Fruit fly (Drosophila melanogaster) whole organism, prepupa: ENCODE measurements around the gene CG2217.

Source experiments
- Blimp-1 ChIP-seq: fragments of 200-800 bp; sonication (Bioruptor generic); optimal IDR thresholded peaks from 3 replicates; lab custom pipeline; 2017; ENCODE audit warnings: missing biosample characterization, missing genetic modification characterization, mild to moderate bottlenecking, moderate library complexity, missing genetic modification reagents
- CG10631 ChIP-seq: fragments of 200-800 bp; sonication (Bioruptor generic); optimal IDR thresholded peaks from 2 replicates; lab custom pipeline; 2016; ENCODE audit warnings: missing biosample characterization, missing genetic modification characterization
- CG10669 ChIP-seq: fragments of 200-800 bp; sonication (Bioruptor generic); optimal IDR thresholded peaks from 3 replicates; lab custom pipeline; 2018; ENCODE audit warnings: missing biosample characterization, mild to moderate bottlenecking, missing genetic modification characterization, moderate library complexity
- CG11294 ChIP-seq: fragments of 200-800 bp; sonication (Bioruptor generic); IDR thresholded peaks from 2 replicates; pipeline ENCODE4 v1.3.6; 2022; ENCODE audit warnings: missing biosample characterization, missing genetic modification characterization
- CG11762 ChIP-seq: fragments of 200-800 bp; sonication (Bioruptor generic); optimal IDR thresholded peaks from 3 replicates; lab custom pipeline; 2016; ENCODE audit warnings: missing biosample characterization, missing genetic modification characterization; ENCODE audit not compliant: insufficient read depth
- CG11902 ChIP-seq: fragments of 200-800 bp; sonication (Bioruptor generic); optimal IDR thresholded peaks from 3 replicates; lab custom pipeline; 2016; ENCODE audit warnings: missing biosample characterization, missing genetic modification characterization
- CG15336 ChIP-seq: fragments of 200-800 bp; sonication (Bioruptor generic); IDR thresholded peaks from 2 replicates; pipeline ENCODE4 v1.3.6; 2022; ENCODE audit warnings: missing biosample characterization, missing genetic modification characterization
- CG1621 ChIP-seq: fragments of 200-800 bp; sonication (Bioruptor generic); optimal IDR thresholded peaks from 3 replicates; lab custom pipeline; 2018; ENCODE audit warnings: missing biosample characterization, mild to moderate bottlenecking, missing genetic modification characterization
- CG3032 ChIP-seq: fragments of 200-800 bp; optimal IDR thresholded peaks from 2 replicates; lab custom pipeline; 2019; ENCODE audit warnings: missing biosample characterization, mild to moderate bottlenecking, missing genetic modification characterization, moderate library complexity
- CG31627 ChIP-seq: fragments of 200-800 bp; sonication (Bioruptor generic); optimal IDR thresholded peaks from 3 replicates; lab custom pipeline; 2016; ENCODE audit warnings: missing biosample characterization, missing genetic modification characterization
- CG32006 ChIP-seq: fragments of 200-800 bp; sonication (Bioruptor generic); optimal IDR thresholded peaks from 3 replicates; lab custom pipeline; 2017; ENCODE audit warnings: missing biosample characterization, mild to moderate bottlenecking, missing genetic modification characterization
- CG34406 ChIP-seq: fragments of 200-800 bp; sonication (Bioruptor generic); optimal IDR thresholded peaks from 3 replicates; lab custom pipeline; 2016; ENCODE audit warnings: missing biosample characterization, missing genetic modification characterization
- CG3919 ChIP-seq: fragments of 200-800 bp; sonication (Bioruptor generic); optimal IDR thresholded peaks from 3 replicates; lab custom pipeline; 2016; ENCODE audit warnings: missing biosample characterization, missing genetic modification characterization
- CG4318 ChIP-seq: fragments of 200-800 bp; sonication (Bioruptor generic); optimal IDR thresholded peaks from 3 replicates; lab custom pipeline; 2017; ENCODE audit warnings: missing biosample characterization, mild to moderate bottlenecking, missing genetic modification characterization
- CG6163 ChIP-seq: fragments of 200-800 bp; sonication (Bioruptor generic); IDR thresholded peaks from 3 replicates; pipeline ENCODE4 v1.3.6; 2022; ENCODE audit warnings: missing biosample characterization, missing genetic modification characterization
- CG6792 ChIP-seq: fragments of 200-800 bp; sonication (Bioruptor generic); optimal IDR thresholded peaks from 3 replicates; lab custom pipeline; 2016; ENCODE audit warnings: missing biosample characterization, missing genetic modification characterization
- CG6808 ChIP-seq: fragments of 200-800 bp; sonication (Bioruptor generic); optimal IDR thresholded peaks from 3 replicates; lab custom pipeline; 2017; ENCODE audit warnings: missing biosample characterization, missing genetic modification characterization, mild to moderate bottlenecking, moderate library complexity, missing genetic modification reagents
- CG6854 ChIP-seq: fragments of 200-800 bp; sonication (Bioruptor generic); optimal IDR thresholded peaks from 2 replicates; lab custom pipeline; 2017; ENCODE audit warnings: missing biosample characterization, mild to moderate bottlenecking, missing genetic modification characterization
- CG7368 ChIP-seq: fragments of 200-800 bp; sonication (Bioruptor generic); optimal IDR thresholded peaks from 3 replicates; lab custom pipeline; 2016; ENCODE audit warnings: missing biosample characterization, missing genetic modification characterization
- CG8319 ChIP-seq: fragments of 200-800 bp; sonication (Bioruptor generic); optimal IDR thresholded peaks from 3 replicates; lab custom pipeline; 2016; ENCODE audit warnings: missing biosample characterization, missing genetic modification characterization
- CG8632 ChIP-seq: fragments of 200-800 bp; sonication (Bioruptor generic); optimal IDR thresholded peaks from 3 replicates; lab custom pipeline; 2016; ENCODE audit warnings: missing biosample characterization, missing genetic modification characterization
- CG9139 ChIP-seq: fragments of 200-800 bp; sonication (Bioruptor generic); optimal IDR thresholded peaks from 3 replicates; lab custom pipeline; 2017; ENCODE audit warnings: missing biosample characterization, mild to moderate bottlenecking, missing genetic modification characterization
- Eip78C ChIP-seq: fragments of 200-800 bp; sonication (Bioruptor generic); peaks from one replicate; lab custom pipeline; 2016; ENCODE audit warnings: missing biosample characterization, missing genetic modification characterization
- Ets21C ChIP-seq: fragments of 200-800 bp; sonication (Bioruptor generic); optimal IDR thresholded peaks from 3 replicates; lab custom pipeline; 2016; ENCODE audit warnings: missing biosample characterization, missing genetic modification characterization
- Ets96B ChIP-seq: fragments of 200-800 bp; optimal IDR thresholded peaks from 2 replicates; lab custom pipeline; 2019; ENCODE audit warnings: missing biosample characterization, mild to moderate bottlenecking, missing genetic modification characterization, moderate library complexity
- Gug ChIP-seq: fragments of 200-800 bp; sonication (Bioruptor generic); IDR thresholded peaks from 2 replicates; pipeline ENCODE4 v1.3.6; 2022; ENCODE audit warnings: missing biosample characterization, missing genetic modification characterization
- Hr38 ChIP-seq: sonication (Bioruptor generic); optimal IDR thresholded peaks from 2 replicates; lab custom pipeline; 2016; ENCODE audit warnings: missing biosample characterization, missing genetic modification characterization
- Hr39 ChIP-seq: fragments of 200-800 bp; sonication (Bioruptor generic); optimal IDR thresholded peaks from 2 replicates; lab custom pipeline; 2016; ENCODE audit warnings: missing biosample characterization, missing genetic modification characterization
- Hr4 ChIP-seq: fragments of 200-800 bp; sonication (Bioruptor generic); optimal IDR thresholded peaks from 3 replicates; lab custom pipeline; 2016; ENCODE audit warnings: missing biosample characterization, missing genetic modification characterization
- Lpt ChIP-seq: fragments of 200-800 bp; sonication (Bioruptor generic); optimal IDR thresholded peaks from 3 replicates; lab custom pipeline; 2016; ENCODE audit warnings: missing biosample characterization, missing genetic modification characterization
- Met ChIP-seq: fragments of 200-800 bp; sonication (Bioruptor generic); optimal IDR thresholded peaks from 3 replicates; lab custom pipeline; 2016; ENCODE audit warnings: missing biosample characterization, missing genetic modification characterization
- Smox ChIP-seq: fragments of 200-800 bp; sonication (Bioruptor generic); optimal IDR thresholded peaks from 3 replicates; lab custom pipeline; 2016; ENCODE audit warnings: missing biosample characterization, missing genetic modification characterization
- Sox102F ChIP-seq: fragments of 200-800 bp; sonication (Bioruptor generic); optimal IDR thresholded peaks from 2 replicates; lab custom pipeline; 2016; ENCODE audit warnings: missing biosample characterization, mild to moderate bottlenecking, missing genetic modification characterization
- Sox14 ChIP-seq: fragments of 200-800 bp; sonication (Bioruptor generic); optimal IDR thresholded peaks from 3 replicates; lab custom pipeline; 2016; ENCODE audit warnings: missing biosample characterization, missing genetic modification characterization
- achi ChIP-seq: fragments of 200-800 bp; sonication (Bioruptor generic); optimal IDR thresholded peaks from 3 replicates; lab custom pipeline; 2016; ENCODE audit warnings: missing biosample characterization, missing genetic modification characterization
- acj6 ChIP-seq: fragments of 200-800 bp; sonication (Bioruptor generic); optimal IDR thresholded peaks from 3 replicates; lab custom pipeline; 2016; ENCODE audit warnings: missing biosample characterization, missing genetic modification characterization
- cyc ChIP-seq: fragments of 200-800 bp; sonication (Bioruptor generic); optimal IDR thresholded peaks from 3 replicates; lab custom pipeline; 2016; ENCODE audit warnings: missing biosample characterization, missing genetic modification characterization
- dac ChIP-seq: fragments of 200-800 bp; sonication (Bioruptor generic); optimal IDR thresholded peaks from 2 replicates; lab custom pipeline; 2017; ENCODE audit warnings: missing biosample characterization, mild to moderate bottlenecking, missing genetic modification characterization
- dsx ChIP-seq: fragments of 200-800 bp; optimal IDR thresholded peaks from 3 replicates; lab custom pipeline; 2019; ENCODE audit warnings: missing biosample characterization, mild to moderate bottlenecking, missing genetic modification characterization, moderate library complexity; ENCODE audit not compliant: poor library complexity, severe bottlenecking
- eg ChIP-seq: fragments of 200-800 bp; sonication (Bioruptor generic); IDR thresholded peaks from 3 replicates; pipeline ENCODE4 v1.3.6; 2022; ENCODE audit warnings: missing biosample characterization, missing genetic modification characterization
- esn ChIP-seq: fragments of 200-800 bp; sonication (Bioruptor generic); optimal IDR thresholded peaks from 2 replicates; lab custom pipeline; 2016; ENCODE audit warnings: missing biosample characterization, mild to moderate bottlenecking, missing genetic modification characterization, moderate library complexity
- fkh ChIP-seq: fragments of 200-800 bp; sonication (Bioruptor generic); optimal IDR thresholded peaks from 3 replicates; lab custom pipeline; 2017; ENCODE audit warnings: missing biosample characterization, mild to moderate bottlenecking, missing genetic modification characterization, moderate library complexity
- net ChIP-seq: fragments of 200-800 bp; sonication (Bioruptor generic); optimal IDR thresholded peaks from 3 replicates; lab custom pipeline; 2016; ENCODE audit warnings: missing biosample characterization, missing genetic modification characterization
- salr ChIP-seq, 2 experiments: fragments of 200-800 bp; sonication (Bioruptor generic); optimal IDR thresholded peaks; 3 replicates each; lab custom pipeline; 2016 to 2018; ENCODE audit warnings: missing biosample characterization in 2 of 2, missing genetic modification characterization in 2 of 2, mild to moderate bottlenecking in 1 of 2
- spab ChIP-seq: fragments of 200-800 bp; sonication (Bioruptor generic); optimal IDR thresholded peaks from 2 replicates; lab custom pipeline; 2017; ENCODE audit warnings: missing biosample characterization, mild to moderate bottlenecking, missing genetic modification characterization, missing genetic modification reagents
- svp ChIP-seq: fragments of 200-800 bp; sonication (Bioruptor generic); peaks from one replicate; lab custom pipeline; 2016; ENCODE audit warnings: missing biosample characterization, missing genetic modification characterization
- topi ChIP-seq: fragments of 200-800 bp; sonication (Bioruptor generic); optimal IDR thresholded peaks from 3 replicates; lab custom pipeline; 2016; ENCODE audit warnings: missing biosample characterization, missing genetic modification characterization
- vri ChIP-seq: fragments of 200-800 bp; sonication (Bioruptor generic); optimal IDR thresholded peaks from 3 replicates; lab custom pipeline; 2016; ENCODE audit warnings: missing biosample characterization, mild to moderate bottlenecking, missing genetic modification characterization

The CG2217 gene

DNA sequence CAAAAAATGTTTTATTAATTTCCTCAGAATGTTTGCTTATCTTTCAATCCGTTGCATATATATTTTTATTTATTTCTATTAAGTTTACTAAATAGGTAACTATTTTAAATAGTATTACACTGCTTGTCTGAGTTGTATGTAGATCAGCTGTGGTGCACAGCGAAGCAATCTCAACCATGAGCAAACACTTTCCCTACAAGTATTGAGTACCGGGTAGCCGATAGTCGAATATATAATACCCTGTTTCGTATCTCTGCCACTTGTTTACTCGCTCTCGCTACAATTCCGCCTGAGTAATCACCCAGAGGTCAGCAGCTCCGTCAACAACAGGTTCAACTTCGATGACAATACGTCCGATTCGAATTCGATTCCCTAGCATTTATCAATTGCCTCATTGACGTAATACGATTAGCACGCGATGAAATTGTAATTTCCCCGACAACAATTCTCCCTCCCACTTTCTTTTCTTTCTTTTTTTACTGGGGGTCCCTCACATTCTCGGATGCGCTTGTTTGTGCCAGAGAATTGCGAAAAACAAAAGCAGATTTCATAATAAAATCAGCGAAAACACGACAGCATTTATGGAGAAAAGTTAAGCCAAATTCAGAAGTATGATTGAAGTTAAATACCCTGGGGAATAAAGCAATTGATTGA, 28.0 kb upstream of the CG2217 start:
- no peak for TF ChIP-seq Eip78C (GFP tag; lab: Kevin White, UChicago)
- no peak for TF ChIP-seq CG7368 (GFP tag; lab: Kevin White, UChicago)
- TF ChIP-seq CG32006 (GFP tag; lab: Kevin White, UChicago), result peak; percentile 0
- TF ChIP-seq CG3032 (tag; lab: Kevin White, UChicago), result no peak
- TF ChIP-seq acj6, result no peak
- TF ChIP-seq CG10669 (GFP tag; lab: Kevin White, UChicago), result no peak
- TF ChIP-seq CG11762 (GFP tag; lab: Kevin White, UChicago), result no peak
- TF ChIP-seq CG31627, result no peak
- no peak for TF ChIP-seq achi (GFP tag; lab: Kevin White, UChicago)
- peak; percentile 75 for TF ChIP-seq vri
- TF ChIP-seq Blimp-1 (GFP tag; lab: Kevin White, UChicago), result no peak
- TF ChIP-seq Lpt, result no peak
- peak; percentile 96 for TF ChIP-seq svp (GFP tag; lab: Kevin White, UChicago)
- no peak for TF ChIP-seq CG6163 (GFP tag; lab: Robert Waterston, UW)
- no peak for TF ChIP-seq eg (GFP tag; lab: Robert Waterston, UW)
- no peak for TF ChIP-seq cyc (GFP tag; lab: Kevin White, UChicago)

DNA sequence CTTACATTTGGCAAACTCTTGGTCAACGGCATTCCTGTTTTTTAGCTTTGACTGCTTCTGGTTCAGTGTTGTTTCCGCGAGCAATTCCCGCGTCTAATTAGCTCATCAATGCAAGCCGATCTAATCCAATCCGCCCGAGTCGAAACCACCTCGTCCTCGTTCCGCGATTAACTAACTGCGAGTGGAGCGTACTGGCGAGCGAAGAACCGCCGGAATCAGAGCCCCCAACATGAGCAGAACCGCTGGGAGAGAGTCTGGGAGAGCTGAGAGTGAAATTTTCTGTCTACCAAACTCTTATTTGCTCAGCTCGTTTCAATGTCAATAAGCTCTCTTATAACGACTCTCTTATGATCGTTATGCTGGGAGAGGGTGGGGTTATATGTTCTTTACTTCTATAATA, 27.5 kb upstream of the CG2217 start:
- TF ChIP-seq Hr38 (GFP tag; lab: Kevin White, UChicago) (peak; percentile 27), CG32006 (GFP tag; lab: Kevin White, UChicago) (no peak), Eip78C (GFP tag; lab: Kevin White, UChicago) (peak; percentile 84), Met (GFP tag; lab: Kevin White, UChicago) (no peak), Sox102F (GFP tag; lab: Kevin White, UChicago) (peak; percentile 78), vri (peak; percentile 89), Sox14 (GFP tag; lab: Kevin White, UChicago) (no peak), salr (GFP tag; optimal IDR thresholded peaks at IDR 0.05; lab: Kevin White, UChicago) (peak in 1 of 2 experiments; percentile 38), CG3919 (GFP tag; lab: Kevin White, UChicago) (peak; percentile 62), Gug (GFP tag; lab: Robert Waterston, UW) (no peak), CG11294 (GFP tag; lab: Robert Waterston, UW) (no peak), topi (GFP tag; lab: Kevin White, UChicago) (peak; percentile 65), CG8632 (GFP tag; lab: Kevin White, UChicago) (peak; percentile 57), eg (GFP tag; lab: Robert Waterston, UW) (peak; percentile 28; the same call in 1 of the 3 replicates), CG7368 (GFP tag; lab: Kevin White, UChicago) (no peak), CG8319 (GFP tag; lab: Kevin White, UChicago) (no peak), Ets21C (GFP tag; lab: Kevin White, UChicago) (peak; percentile 2), dac (GFP tag; lab: Kevin White, UChicago) (no peak), Hr4 (GFP tag; lab: Kevin White, UChicago) (no peak), CG6792 (GFP tag; lab: Kevin White, UChicago) (peak; percentile 71), CG4318 (GFP tag; lab: Kevin White, UChicago) (no peak), Blimp-1 (GFP tag; lab: Kevin White, UChicago) (peak; percentile 21), CG10631 (peak; percentile 47), cyc (GFP tag; lab: Kevin White, UChicago) (peak; percentile 45), Smox (peak; percentile 38), CG34406 (peak; percentile 52), CG3032 (tag; lab: Kevin White, UChicago) (no peak), CG6808 (GFP tag; lab: Kevin White, UChicago) (peak; percentile 30), CG15336 (no peak; the same call in 1 of the 2 replicates), Ets96B (tag; lab: Kevin White, UChicago) (no peak), esn (peak; percentile 74), acj6 (peak; percentile 45), CG6163 (GFP tag; lab: Robert Waterston, UW) (peak; percentile 68), CG11902 (GFP tag; lab: Kevin White, UChicago) (no peak), fkh (GFP tag; lab: Kevin White, UChicago) (peak; percentile 63), CG10669 (GFP tag; lab: Kevin White, UChicago) (peak; percentile 48), CG6854 (GFP tag; lab: Kevin White, UChicago) (peak; percentile 85), CG9139 (GFP tag; lab: Kevin White, UChicago) (peak; percentile 62), Hr39 (GFP tag; lab: Kevin White, UChicago) (peak; percentile 1), net (GFP tag; lab: Kevin White, UChicago) (peak; percentile 52), spab (peak; percentile 47), dsx (GFP tag; lab: Kevin White, UChicago) (peak; percentile 17), CG1621 (tag; lab: Kevin White, UChicago) (peak; percentile 86)
